Worm (Caenorhabditis elegans) whole organism, young adult: ENCODE measurements around the gene sprp-4.

Experiments used
- C17E4.6 ChIP-seq: fragments of 200-800 bp; sonication (Bioruptor generic); IDR thresholded peaks from 2 replicates; pipeline ENCODE4 v1.3.6; 2022; ENCODE audit warnings: missing genetic modification reagents, missing genetic modification characterization, missing compliant biosample characterization
- F37B4.10 ChIP-seq: fragments of 200-800 bp; sonication (Bioruptor generic); IDR thresholded peaks from 2 replicates; pipeline ENCODE4 v1.3.6; 2022; ENCODE audit warnings: missing genetic modification characterization, missing compliant biosample characterization
- F55B11.4 ChIP-seq: sonication (generic microtip); optimal IDR thresholded peaks from 2 replicates; lab custom pipeline; 2016; ENCODE audit warnings: missing compliant biosample characterization, missing genetic modification characterization, borderline replicate concordance; ENCODE audit not compliant: insufficient read depth
- F57A8.1 ChIP-seq: fragments of 200-800 bp; sonication (Bioruptor generic); optimal IDR thresholded peaks from 2 replicates; lab custom pipeline; 2018; ENCODE audit warnings: mild to moderate bottlenecking, missing genetic modification characterization, moderate library complexity, missing compliant biosample characterization
- F57C9.4 ChIP-seq: sonication (generic microtip); optimal IDR thresholded peaks from 2 replicates; lab custom pipeline; 2017; ENCODE audit warnings: mild to moderate bottlenecking, missing genetic modification characterization, missing compliant biosample characterization
- T07F8.4 ChIP-seq: sonication (generic microtip); optimal IDR thresholded peaks from 2 replicates; lab custom pipeline; 2016; ENCODE audit warnings: mild to moderate bottlenecking, missing genetic modification characterization, moderate library complexity, missing compliant biosample characterization
- T26A5.8 ChIP-seq: sonication (generic microtip); optimal IDR thresholded peaks from 2 replicates; lab custom pipeline; 2016; ENCODE audit warnings: missing genetic modification characterization, missing compliant biosample characterization
- Y53F4B.3 ChIP-seq: fragments of 200-800 bp; sonication (Bioruptor generic); IDR thresholded peaks from 2 replicates; pipeline ENCODE4 v1.3.6; 2022; ENCODE audit warnings: missing genetic modification reagents, missing genetic modification characterization, missing compliant biosample characterization
- Y53G8AR.9 ChIP-seq: fragments of 200-800 bp; sonication (Bioruptor generic); conservative IDR thresholded peaks from 2 replicates; pipeline ENCODE4 v1.3.6; 2022; ENCODE audit warnings: missing genetic modification reagents, missing genetic modification characterization, missing compliant biosample characterization
- Y67H2A.10 ChIP-seq: fragments of 200-800 bp; sonication (Bioruptor generic); conservative IDR thresholded peaks from 2 replicates; pipeline ENCODE4 v1.3.6; 2022; ENCODE audit warnings: missing genetic modification reagents, missing genetic modification characterization, missing compliant biosample characterization
- akir-1 ChIP-seq: fragments of 200-800 bp; sonication (Bioruptor generic); optimal IDR thresholded peaks from 2 replicates; lab custom pipeline; 2018; ENCODE audit warnings: mild to moderate bottlenecking, missing genetic modification characterization, moderate library complexity, missing compliant biosample characterization
- attf-5 ChIP-seq: fragments of 200-800 bp; sonication (Bioruptor generic); optimal IDR thresholded peaks from 2 replicates; lab custom pipeline; 2018; ENCODE audit warnings: mild to moderate bottlenecking, missing genetic modification characterization, missing compliant biosample characterization
- ccch-3 ChIP-seq: fragments of 200-800 bp; sonication (Bioruptor generic); optimal IDR thresholded peaks from 2 replicates; lab custom pipeline; 2018; ENCODE audit warnings: mild to moderate bottlenecking, missing genetic modification characterization, missing compliant biosample characterization
- cebp-1 ChIP-seq, 2 experiments: fragments of 200-800 bp in 1 of 2; sonication (Bioruptor generic) in 1 of 2; sonication (generic microtip) in 1 of 2; IDR thresholded peaks in 1 of 2; optimal IDR thresholded peaks in 1 of 2; 2 replicates each; pipeline versions ENCODE4 v1.3.6 to Lab custom; 2017 to 2022; ENCODE audit warnings: missing compliant biosample characterization in 2 of 2, missing genetic modification characterization in 2 of 2, mild to moderate bottlenecking in 1 of 2, missing genetic modification reagents in 1 of 2, moderate library complexity in 1 of 2
- ceh-27 ChIP-seq: fragments of 200-800 bp; sonication (Bioruptor generic); optimal IDR thresholded peaks from 2 replicates; lab custom pipeline; 2018; ENCODE audit warnings: mild to moderate bottlenecking, missing genetic modification characterization, moderate library complexity, missing compliant biosample characterization
- ceh-79 ChIP-seq: sonication (generic microtip); optimal IDR thresholded peaks from 2 replicates; lab custom pipeline; 2017; ENCODE audit warnings: mild to moderate bottlenecking, missing genetic modification characterization, missing compliant biosample characterization
- ceh-91 ChIP-seq: fragments of 200-800 bp; sonication (Bioruptor generic); IDR thresholded peaks from 2 replicates; pipeline ENCODE4 v1.3.6; 2022; ENCODE audit warnings: missing genetic modification reagents, missing genetic modification characterization, missing compliant biosample characterization
- dox-1 ChIP-seq: fragments of 200-800 bp; sonication (Bioruptor generic); IDR thresholded peaks from 2 replicates; pipeline ENCODE4 v1.3.6; 2022; ENCODE audit warnings: missing genetic modification reagents, missing genetic modification characterization, missing compliant biosample characterization
- dpff-1 ChIP-seq: sonication (generic microtip); optimal IDR thresholded peaks from 2 replicates; lab custom pipeline; 2017; ENCODE audit warnings: mild to moderate bottlenecking, missing genetic modification characterization, missing compliant biosample characterization
- dpl-1 ChIP-seq: fragments of 150-350 bp; optimal IDR thresholded peaks from 2 replicates; lab custom pipeline; 2014; ENCODE audit warnings: missing biosample characterization, missing genetic modification reagents, missing genetic modification characterization
- efl-1 ChIP-seq: fragments of 150-350 bp; optimal IDR thresholded peaks from 2 replicates; lab custom pipeline; 2014; ENCODE audit warnings: missing biosample characterization, missing genetic modification reagents, missing genetic modification characterization
- egrh-3 ChIP-seq: fragments of 200-800 bp; sonication (Bioruptor generic); IDR thresholded peaks from 2 replicates; pipeline ENCODE4 v1.3.6; 2022; ENCODE audit warnings: missing genetic modification reagents, missing genetic modification characterization, missing compliant biosample characterization
- ets-4 ChIP-seq: fragments of 200-800 bp; sonication (Bioruptor generic); optimal IDR thresholded peaks from 2 replicates; lab custom pipeline; 2018; ENCODE audit warnings: mild to moderate bottlenecking, missing genetic modification characterization, missing compliant biosample characterization
- hlh-26 ChIP-seq: fragments of 200-800 bp; sonication (Bioruptor generic); conservative IDR thresholded peaks from 2 replicates; pipeline ENCODE4 v1.3.6; 2022; ENCODE audit warnings: missing genetic modification reagents, missing genetic modification characterization, missing compliant biosample characterization
- hsf-1 ChIP-seq: fragments of 200-800 bp; sonication (Bioruptor generic); IDR thresholded peaks from 2 replicates; pipeline ENCODE4 v1.3.6; 2022; ENCODE audit warnings: missing genetic modification reagents, missing genetic modification characterization, missing compliant biosample characterization
- lir-1 ChIP-seq: fragments of 200-800 bp; sonication (Bioruptor generic); conservative IDR thresholded peaks from 2 replicates; pipeline ENCODE4 v1.3.6; 2022; ENCODE audit warnings: missing genetic modification reagents, missing genetic modification characterization, missing compliant biosample characterization
- lsl-1 ChIP-seq: fragments of 200-800 bp; sonication (Bioruptor generic); optimal IDR thresholded peaks from 2 replicates; lab custom pipeline; 2018; ENCODE audit warnings: mild to moderate bottlenecking, missing genetic modification characterization, moderate library complexity, missing compliant biosample characterization
- madf-10 ChIP-seq: sonication (generic microtip); optimal IDR thresholded peaks from 2 replicates; lab custom pipeline; 2016; ENCODE audit warnings: mild to moderate bottlenecking, missing genetic modification characterization, missing compliant biosample characterization
- madf-8 ChIP-seq: fragments of 200-800 bp; sonication (Bioruptor generic); conservative IDR thresholded peaks from 2 replicates; pipeline ENCODE4 v1.3.6; 2022; ENCODE audit warnings: missing genetic modification reagents, missing genetic modification characterization, missing compliant biosample characterization
- mcd-1 ChIP-seq: fragments of 200-800 bp; sonication (Bioruptor generic); IDR thresholded peaks from 2 replicates; pipeline ENCODE4 v1.3.6; 2022; ENCODE audit warnings: missing genetic modification reagents, missing genetic modification characterization, missing compliant biosample characterization
- mxl-1 ChIP-seq: sonication (generic microtip); optimal IDR thresholded peaks from 2 replicates; lab custom pipeline; 2016; ENCODE audit warnings: missing genetic modification characterization, missing compliant biosample characterization
- nfya-1 ChIP-seq: sonication (generic microtip); optimal IDR thresholded peaks from 2 replicates; lab custom pipeline; 2017; ENCODE audit warnings: antibody characterized with exemption, missing compliant biosample characterization, missing genetic modification characterization, borderline replicate concordance; ENCODE audit not compliant: insufficient read depth
- nfya-2 ChIP-seq: fragments of 200-800 bp; sonication (Bioruptor generic); IDR thresholded peaks from 2 replicates; pipeline ENCODE4 v1.3.6; 2022; ENCODE audit warnings: missing genetic modification reagents, missing genetic modification characterization, missing compliant biosample characterization
- nhr-120 ChIP-seq: fragments of 200-800 bp; sonication (Bioruptor generic); IDR thresholded peaks from 2 replicates; pipeline ENCODE4 v1.3.6; 2022; ENCODE audit warnings: missing genetic modification characterization, missing compliant biosample characterization
- nhr-27 ChIP-seq: fragments of 200-800 bp; sonication (Bioruptor generic); optimal IDR thresholded peaks from 2 replicates; lab custom pipeline; 2018; ENCODE audit warnings: mild to moderate bottlenecking, missing genetic modification characterization, moderate library complexity, missing compliant biosample characterization
- nhr-80 ChIP-seq: sonication (generic microtip); optimal IDR thresholded peaks from 2 replicates; lab custom pipeline; 2016; ENCODE audit warnings: missing genetic modification characterization, missing compliant biosample characterization
- rpc-1 ChIP-seq, 2 experiments: fragments of 150-350 bp in 1 of 2; sonication (generic microtip) in 1 of 2; optimal IDR thresholded peaks; 2 replicates each; lab custom pipeline; 2014 to 2018; ENCODE audit warnings: missing biosample characterization in 1 of 2, missing genetic modification characterization in 1 of 2, missing genetic modification reagents in 1 of 2, missing genotype in 1 of 2
- snpc-1.1 ChIP-seq: sonication (generic microtip); optimal IDR thresholded peaks from 2 replicates; lab custom pipeline; 2017; ENCODE audit warnings: missing genetic modification characterization, mild to moderate bottlenecking, missing compliant biosample characterization, antibody characterized with exemption, moderate library complexity, missing genotype, missing genetic modification reagents; ENCODE audit not compliant: insufficient read depth
- snpc-1.3 ChIP-seq: sonication (generic microtip); optimal IDR thresholded peaks from 2 replicates; lab custom pipeline; 2017; ENCODE audit warnings: missing genetic modification characterization, mild to moderate bottlenecking, missing compliant biosample characterization, antibody characterized with exemption, moderate library complexity, missing genotype, missing genetic modification reagents; ENCODE audit not compliant: insufficient read depth
- snpc-3.4 ChIP-seq: sonication (generic microtip); optimal IDR thresholded peaks from 2 replicates; lab custom pipeline; 2017; ENCODE audit warnings: missing genetic modification characterization, mild to moderate bottlenecking, missing compliant biosample characterization, antibody characterized with exemption, moderate library complexity, missing genotype, missing genetic modification reagents
- snpc-4 ChIP-seq, 5 experiments: fragments of 150-350 bp in 1 of 5; sonication (generic microtip) in 4 of 5; optimal IDR thresholded peaks; 2 replicates each; lab custom pipeline; 2014 to 2018; ENCODE audit warnings: missing genetic modification characterization in 5 of 5, missing biosample characterization in 3 of 5, antibody characterized with exemption in 2 of 5, mild to moderate bottlenecking in 2 of 5, missing compliant biosample characterization in 2 of 5, missing genotype in 2 of 5, moderate library complexity in 2 of 5, missing genetic modification reagents in 1 of 5
- tbp1 ChIP-seq: fragments of 200-800 bp; sonication (Bioruptor generic); optimal IDR thresholded peaks from 2 replicates; lab custom pipeline; 2018; ENCODE audit warnings: mild to moderate bottlenecking, missing genetic modification characterization, missing compliant biosample characterization
- zim-3 ChIP-seq: sonication (generic microtip); optimal IDR thresholded peaks from 2 replicates; lab custom pipeline; 2017; ENCODE audit warnings: mild to moderate bottlenecking, missing genetic modification characterization, moderate library complexity, missing compliant biosample characterization
- ztf-26 ChIP-seq: sonication (generic microtip); optimal IDR thresholded peaks from 2 replicates; lab custom pipeline; 2017; ENCODE audit warnings: missing genetic modification characterization, missing compliant biosample characterization
- ztf-28 ChIP-seq: fragments of 200-800 bp; sonication (Bioruptor generic); IDR thresholded peaks from 2 replicates; pipeline ENCODE4 v1.3.6; 2022; ENCODE audit warnings: missing genetic modification reagents, missing genetic modification characterization, missing compliant biosample characterization

The sprp-4 gene

ce11 chrX:8835887-8836348 is 17.5 kb downstream of the sprp-4 start, which contains the start of gene C28G1.2 (continued):
- TF ChIP-seq ceh-91 (GFP tag; lab: Robert Waterston, UW) (no peak), nhr-27 (tag; lab: Kevin White, UChicago) (peak; percentile 80), egrh-3 (GFP tag; lab: Robert Waterston, UW) (peak; percentile 63; the same call in 1 of the 2 replicates), ztf-28 (GFP tag; lab: Robert Waterston, UW) (peak; percentile 62; the same call in 1 of the 2 replicates), lir-1 (peak; percentile 80), tbp1 (peak; percentile 100), ets-4 (peak; percentile 82), dox-1 (GFP tag; lab: Robert Waterston, UW) (peak; percentile 93), snpc-4 (GFP tag; optimal IDR thresholded peaks at IDR 0.05; lab: Kevin White, UChicago) (peak; percentile 75), snpc-4 (tag; optimal IDR thresholded peaks at IDR 0.05; lab: Kevin White, UChicago) (peak; percentile 30 to 78 (median 76)), Y67H2A.10 (GFP tag; lab: Robert Waterston, UW) (peak; percentile 72; the same call in 1 of the 2 replicates), ztf-26 (tag; lab: Kevin White, UChicago) (peak; percentile 86), zim-3 (peak; percentile 88), F55B11.4 (tag; lab: Kevin White, UChicago) (no peak), hlh-26 (0 out of 2 replicates have a peak, but pooled peaks have one; percentile 54), F37B4.10 (GFP tag; lab: Robert Waterston, UW) (0 out of 2 replicates have a peak, but pooled peaks have one; percentile 46), rpc-1 (optimal IDR thresholded peaks at IDR 0.05; lab: Kevin White, UChicago) (peak; percentile 98), rpc-1 (tag; optimal IDR thresholded peaks at IDR 0.05; lab: Kevin White, UChicago) (peak; percentile 97), attf-5 (GFP tag; lab: Kevin White, UChicago) (peak; percentile 91), snpc-3.4 (peak; percentile 52), nfya-2 (GFP tag; lab: Robert Waterston, UW) (no peak), F57C9.4 (tag; lab: Kevin White, UChicago) (peak; percentile 71), madf-8 (GFP tag; lab: Robert Waterston, UW) (0 out of 2 replicates have a peak, but pooled peaks have one; percentile 25), Y53F4B.3 (peak; percentile 77; the same call in 1 of the 2 replicates), mxl-1 (tag; lab: Kevin White, UChicago) (peak; percentile 63), T07F8.4 (tag; lab: Kevin White, UChicago) (peak; percentile 90), mcd-1 (GFP tag; lab: Robert Waterston, UW) (no peak; the same call in 1 of the 2 replicates), F57A8.1 (GFP tag; lab: Kevin White, UChicago) (peak; percentile 88), efl-1 (GFP tag; lab: Kevin White, UChicago) (peak; percentile 25), lsl-1 (GFP tag; lab: Kevin White, UChicago) (peak; percentile 20), dpl-1 (peak; percentile 4), snpc-1.1 (tag; lab: Kevin White, UChicago) (peak; percentile 34), dpff-1 (no peak), nfya-1 (tag; lab: Kevin White, UChicago) (no peak), snpc-1.3 (peak; percentile 92), Y53G8AR.9 (GFP tag; lab: Robert Waterston, UW) (peak; percentile 68; the same call in 1 of the 2 replicates), T26A5.8 (peak; percentile 92), nhr-120 (GFP tag; lab: Robert Waterston, UW) (no peak), hsf-1 (no peak), ceh-79 (tag; lab: Kevin White, UChicago) (peak; percentile 79), ceh-27 (GFP tag; lab: Kevin White, UChicago) (peak; percentile 96), ccch-3 (GFP tag; lab: Kevin White, UChicago) (peak; percentile 75), cebp-1 (GFP tag; IDR thresholded peaks at IDR 0.05; lab: Robert Waterston, UW) (peak; percentile 70; the same call in 1 of the 2 replicates), cebp-1 (tag; optimal IDR thresholded peaks at IDR 0.05; lab: Kevin White, UChicago) (peak; percentile 92), akir-1 (GFP tag; lab: Kevin White, UChicago) (peak; percentile 84), C17E4.6 (GFP tag; lab: Robert Waterston, UW) (0 out of 2 replicates have a peak, but pooled peaks have one; percentile 39), nhr-80 (tag; lab: Kevin White, UChicago) (peak; percentile 68), madf-10 (tag; lab: Kevin White, UChicago) (peak; percentile 88)
